Worm (Caenorhabditis elegans) whole organism, late embryonic: Measurements from ENCODE around the gene ZC404.15.

Source experiments
- C08G9.2 ChIP-seq: sonication (generic microtip); optimal IDR thresholded peaks from 2 replicates; lab custom pipeline; 2016; ENCODE audit warnings: mild to moderate bottlenecking, missing genetic modification characterization, moderate library complexity, missing compliant biosample characterization
- T23F11.4 ChIP-seq: fragments of 200-800 bp; sonication (Bioruptor generic); optimal IDR thresholded peaks from 2 replicates; lab custom pipeline; 2018; ENCODE audit warnings: mild to moderate bottlenecking, missing genetic modification characterization, missing compliant biosample characterization
- Y22D7AL.16 ChIP-seq: sonication (generic microtip); optimal IDR thresholded peaks from 2 replicates; lab custom pipeline; 2016; ENCODE audit warnings: missing genetic modification characterization, missing compliant biosample characterization
- ama-1 ChIP-seq: fragments of 150-350 bp; optimal IDR thresholded peaks from 2 replicates; lab custom pipeline; 2014
- ceh-18 ChIP-seq: sonication (generic microtip); optimal IDR thresholded peaks from 2 replicates; lab custom pipeline; 2016; ENCODE audit warnings: missing genetic modification characterization, missing compliant biosample characterization
- ceh-19 ChIP-seq: fragments of 200-800 bp; sonication (Bioruptor generic); optimal IDR thresholded peaks from 2 replicates; lab custom pipeline; 2018; ENCODE audit warnings: mild to moderate bottlenecking, missing genetic modification characterization, missing compliant biosample characterization
- ceh-24 ChIP-seq: sonication (generic microtip); optimal IDR thresholded peaks from 2 replicates; lab custom pipeline; 2016; ENCODE audit warnings: mild to moderate bottlenecking, missing genetic modification characterization, missing compliant biosample characterization
- ceh-31 ChIP-seq: sonication (generic microtip); optimal IDR thresholded peaks from 2 replicates; lab custom pipeline; 2016; ENCODE audit warnings: missing genetic modification characterization, missing compliant biosample characterization
- ceh-9 ChIP-seq: sonication (generic microtip); optimal IDR thresholded peaks from 2 replicates; lab custom pipeline; 2016; ENCODE audit warnings: mild to moderate bottlenecking, missing genetic modification characterization, inconsistent platforms, missing compliant biosample characterization
- dve-1 ChIP-seq: sonication (generic microtip); optimal IDR thresholded peaks from 2 replicates; lab custom pipeline; 2017; ENCODE audit warnings: antibody characterized with exemption, mild to moderate bottlenecking, missing genetic modification characterization, missing compliant biosample characterization
- elt-4 ChIP-seq: sonication (generic microtip); optimal IDR thresholded peaks from 2 replicates; lab custom pipeline; 2016; ENCODE audit warnings: missing genetic modification characterization, missing compliant biosample characterization
- ets-4 ChIP-seq: sonication (generic microtip); optimal IDR thresholded peaks from 2 replicates; lab custom pipeline; 2016; ENCODE audit warnings: missing genetic modification characterization, missing compliant biosample characterization
- hlh-8 ChIP-seq: sonication (generic microtip); optimal IDR thresholded peaks from 2 replicates; lab custom pipeline; 2016; ENCODE audit warnings: missing genotype, missing genetic modification characterization, missing compliant biosample characterization
- nfya-1 ChIP-seq: sonication (generic microtip); optimal IDR thresholded peaks from 2 replicates; lab custom pipeline; 2017; ENCODE audit warnings: missing genetic modification characterization, mild to moderate bottlenecking, missing compliant biosample characterization, antibody characterized with exemption, moderate library complexity
- odd-2 ChIP-seq: sonication (generic microtip); optimal IDR thresholded peaks from 2 replicates; lab custom pipeline; 2017; ENCODE audit warnings: antibody characterized with exemption, mild to moderate bottlenecking, missing genetic modification characterization, missing compliant biosample characterization
- pax-1 ChIP-seq: fragments of 150-350 bp; optimal IDR thresholded peaks from 2 replicates; lab custom pipeline; 2014; ENCODE audit warnings: missing biosample characterization, missing genetic modification characterization
- pha-2 ChIP-seq: sonication (generic microtip); optimal IDR thresholded peaks from 2 replicates; lab custom pipeline; 2017; ENCODE audit warnings: mild to moderate bottlenecking, missing genetic modification characterization, missing compliant biosample characterization
- pqm-1 ChIP-seq: sonication (generic microtip); optimal IDR thresholded peaks from 2 replicates; lab custom pipeline; 2016; ENCODE audit warnings: missing genetic modification characterization, missing compliant biosample characterization
- ref-2 ChIP-seq: sonication (generic microtip); optimal IDR thresholded peaks from 2 replicates; lab custom pipeline; 2016; ENCODE audit warnings: missing genetic modification characterization, missing compliant biosample characterization
- rnt-1 ChIP-seq: sonication (generic microtip); optimal IDR thresholded peaks from 2 replicates; lab custom pipeline; 2016; ENCODE audit warnings: missing genetic modification characterization, missing compliant biosample characterization
- unc-3 ChIP-seq, 2 experiments: fragments of 200-800 bp in 1 of 2; sonication (Bioruptor generic) in 1 of 2; sonication (generic microtip) in 1 of 2; conservative IDR thresholded peaks in 1 of 2; optimal IDR thresholded peaks in 1 of 2; 2 replicates each; pipeline versions ENCODE4 v1.3.6 to Lab custom; 2016 to 2022; ENCODE audit warnings: missing compliant biosample characterization in 2 of 2, missing genetic modification characterization in 2 of 2, missing genetic modification reagents in 1 of 2
- unc-55 ChIP-seq: sonication (generic microtip); optimal IDR thresholded peaks from 2 replicates; lab custom pipeline; 2017; ENCODE audit warnings: missing biosample characterization, missing genetic modification reagents, missing genetic modification characterization
- ztf-16 ChIP-seq: sonication (generic microtip); optimal IDR thresholded peaks from 2 replicates; lab custom pipeline; 2017; ENCODE audit warnings: missing genetic modification characterization, missing compliant biosample characterization

ZC404.15 gene

DNA sequence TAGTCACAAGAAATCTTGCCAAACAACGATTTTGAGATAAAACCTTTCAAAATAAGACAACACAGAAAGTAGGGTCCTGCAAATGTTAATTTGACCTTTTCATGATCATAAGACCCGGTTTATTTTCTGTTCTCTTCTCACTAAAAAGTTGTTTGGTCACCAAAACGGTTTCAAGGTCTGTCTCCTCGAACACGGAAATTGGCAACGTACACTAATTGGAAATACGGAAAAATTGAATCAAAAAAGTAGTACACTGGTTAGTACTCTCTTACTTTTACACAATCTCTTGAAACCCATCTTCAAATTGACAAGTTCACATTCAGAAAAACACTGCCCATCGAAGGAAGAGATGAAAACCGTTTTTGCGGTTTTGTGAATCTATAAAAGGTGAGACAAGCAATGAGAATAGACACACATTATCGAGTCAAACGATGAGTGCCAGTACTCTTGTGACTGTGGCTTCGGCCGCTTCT, 50.5 kb downstream of the ZC404.15 start, which contains the start of gene col-142:
TSS of gene col-142 (plus strand) at position 423 of the 473 bp plus-strand sequence.
- TF ChIP-seq T23F11.4 (GFP tag; lab: Kevin White, UChicago) (no peak), ref-2 (tag; lab: Kevin White, UChicago) (no peak), ceh-19 (GFP tag; lab: Kevin White, UChicago) (no peak), pax-1 (tag; lab: Kevin White, UChicago) (no peak), rnt-1 (tag; lab: Kevin White, UChicago) (no peak), pha-2 (tag; lab: Kevin White, UChicago) (no peak), unc-3 (GFP tag; conservative IDR thresholded peaks at IDR 0.05; lab: Robert Waterston, UW) (no peak), unc-3 (tag; optimal IDR thresholded peaks at IDR 0.05; lab: Kevin White, UChicago) (no peak), ceh-9 (no peak), nfya-1 (tag; lab: Kevin White, UChicago) (no peak)

DNA sequence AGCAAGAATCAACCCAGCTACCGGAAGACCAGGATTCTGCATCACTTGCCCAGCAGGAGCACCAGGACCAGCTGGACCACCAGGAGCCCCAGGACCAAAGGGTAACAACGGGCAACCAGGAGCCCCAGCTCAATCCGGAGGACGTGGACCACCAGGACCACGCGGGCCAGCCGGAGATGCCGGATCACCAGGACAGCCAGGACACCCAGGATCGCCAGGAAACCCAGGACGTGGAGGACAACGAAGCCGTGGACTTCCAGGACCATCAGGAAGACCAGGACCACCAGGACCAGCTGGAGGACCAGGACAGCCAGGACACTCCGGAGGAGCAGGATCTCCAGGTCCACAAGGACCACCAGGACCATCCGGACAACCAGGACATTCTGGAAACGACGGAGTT, 51.3 kb downstream of the ZC404.15 start:
- TF ChIP-seq dve-1 (no peak), pqm-1 (tag; lab: Kevin White, UChicago) (no peak), ztf-16 (tag; lab: Kevin White, UChicago) (no peak), C08G9.2 (tag; lab: Kevin White, UChicago) (no peak), ceh-18 (tag; lab: Kevin White, UChicago) (no peak), odd-2 (tag; lab: Kevin White, UChicago) (no peak), unc-3 (GFP tag; conservative IDR thresholded peaks at IDR 0.05; lab: Robert Waterston, UW) (no peak), unc-3 (tag; optimal IDR thresholded peaks at IDR 0.05; lab: Kevin White, UChicago) (no peak), ceh-24 (no peak), unc-55 (GFP tag; lab: Kevin White, UChicago) (no peak), T23F11.4 (GFP tag; lab: Kevin White, UChicago) (no peak), ama-1 (lab: Kevin White, UChicago) (no peak), ets-4 (tag; lab: Kevin White, UChicago) (no peak), hlh-8 (tag; lab: Kevin White, UChicago) (no peak), elt-4 (tag; lab: Kevin White, UChicago) (no peak), Y22D7AL.16 (tag; lab: Kevin White, UChicago) (no peak), ceh-31 (no peak)
